Worm (Caenorhabditis elegans) whole organism, L3 larva: ENCODE data around the gene frpr-3.

Experiments used
- elt-2 ChIP-seq: sonication (generic microtip); optimal IDR thresholded peaks from 2 replicates; lab custom pipeline; 2016; ENCODE audit warnings: missing genetic modification reagents, mild to moderate bottlenecking, missing genetic modification characterization, missing compliant biosample characterization
- jun-1 ChIP-seq: fragments of 150-350 bp; optimal IDR thresholded peaks from 2 replicates; lab custom pipeline; 2014; ENCODE audit warnings: missing biosample characterization, missing genetic modification reagents, missing genetic modification characterization
- mdl-1 ChIP-seq: fragments of 150-350 bp; optimal IDR thresholded peaks from 2 replicates; lab custom pipeline; 2014; ENCODE audit warnings: missing biosample characterization, missing genetic modification characterization
- nhr-11 ChIP-seq: fragments of 150-350 bp; optimal IDR thresholded peaks from 2 replicates; lab custom pipeline; 2014; ENCODE audit warnings: missing biosample characterization, missing genetic modification characterization
- nhr-25 ChIP-seq: sonication (generic microtip); optimal IDR thresholded peaks from 2 replicates; lab custom pipeline; 2017; ENCODE audit warnings: missing biosample characterization, missing genetic modification characterization
- pha-4 ChIP-seq: fragments of 150-350 bp; optimal IDR thresholded peaks from 2 replicates; lab custom pipeline; 2014; ENCODE audit warnings: missing biosample characterization, missing genetic modification reagents, missing genetic modification characterization
- skn-1 ChIP-seq: fragments of 150-350 bp; optimal IDR thresholded peaks from 2 replicates; lab custom pipeline; 2014; ENCODE audit warnings: missing biosample characterization, missing genetic modification characterization

- TF ChIP-seq skn-1 (tag; lab: Kevin White, UChicago) (peak; percentile 73), elt-2 (tag; lab: Kevin White, UChicago) (peak; percentile 65), pha-4 (tag; lab: Kevin White, UChicago) (peak; percentile 94), nhr-11 (peak; percentile 53), jun-1 (tag; lab: Kevin White, UChicago) (peak; percentile 66), nhr-25 (tag; lab: Kevin White, UChicago) (peak; percentile 88), mdl-1 (tag; lab: Kevin White, UChicago) (no peak)
These were observed 5.1 kb downstream of the frpr-3 start, which contains the start of the genes rpl-39 and rps-30 for ce11 chrV:7776029-7776628.
